Fruit fly (Drosophila melanogaster) whole organism, adult: Measurements from ENCODE around the gene cpx.

Experiments
- CG14711 ChIP-seq: fragments of 200-800 bp; sonication (Bioruptor generic); optimal IDR thresholded peaks from 2 replicates; lab custom pipeline; 2018; ENCODE audit warnings: missing biosample characterization, mild to moderate bottlenecking, missing genetic modification characterization, moderate library complexity
- pad ChIP-seq: fragments of 200-800 bp; sonication (Bioruptor generic); optimal IDR thresholded peaks from 3 replicates; lab custom pipeline; 2017; ENCODE audit warnings: missing biosample characterization, missing genetic modification characterization, mild to moderate bottlenecking, moderate library complexity, missing genetic modification reagents

- no peak for TF ChIP-seq pad (GFP tag; lab: Kevin White, UChicago)
- TF ChIP-seq CG14711 (tag; lab: Kevin White, UChicago) = no peak
Observed at dm6 chr3R:4234991-4235553, 44.9 kb upstream of the cpx start, which contains the start of gene Gel.
